Fruit fly (Drosophila melanogaster) whole organism, prepupa: ENCODE data around the gene mRpS30.
A peak's percentile ranks its signal among the peaks of the same experiment; 100 is the strongest.

Experiments
- CG10631 ChIP-seq: fragments of 200-800 bp; sonication (Bioruptor generic); optimal IDR thresholded peaks from 2 replicates; lab custom pipeline; 2016; ENCODE audit warnings: missing biosample characterization, missing genetic modification characterization
- CG11294 ChIP-seq: fragments of 200-800 bp; sonication (Bioruptor generic); IDR thresholded peaks from 2 replicates; pipeline ENCODE4 v1.3.6; 2022; ENCODE audit warnings: missing biosample characterization, missing genetic modification characterization
- CG11902 ChIP-seq: fragments of 200-800 bp; sonication (Bioruptor generic); optimal IDR thresholded peaks from 3 replicates; lab custom pipeline; 2016; ENCODE audit warnings: missing biosample characterization, missing genetic modification characterization
- CG15336 ChIP-seq: fragments of 200-800 bp; sonication (Bioruptor generic); IDR thresholded peaks from 2 replicates; pipeline ENCODE4 v1.3.6; 2022; ENCODE audit warnings: missing biosample characterization, missing genetic modification characterization
- CG1621 ChIP-seq: fragments of 200-800 bp; sonication (Bioruptor generic); optimal IDR thresholded peaks from 3 replicates; lab custom pipeline; 2018; ENCODE audit warnings: missing biosample characterization, mild to moderate bottlenecking, missing genetic modification characterization
- CG16779 ChIP-seq: fragments of 200-800 bp; sonication (Bioruptor generic); optimal IDR thresholded peaks from 3 replicates; lab custom pipeline; 2017; ENCODE audit warnings: missing biosample characterization, mild to moderate bottlenecking, missing genetic modification characterization
- CG31627 ChIP-seq: fragments of 200-800 bp; sonication (Bioruptor generic); optimal IDR thresholded peaks from 3 replicates; lab custom pipeline; 2016; ENCODE audit warnings: missing biosample characterization, missing genetic modification characterization
- CG32006 ChIP-seq: fragments of 200-800 bp; sonication (Bioruptor generic); optimal IDR thresholded peaks from 3 replicates; lab custom pipeline; 2017; ENCODE audit warnings: missing biosample characterization, mild to moderate bottlenecking, missing genetic modification characterization
- CG3919 ChIP-seq: fragments of 200-800 bp; sonication (Bioruptor generic); optimal IDR thresholded peaks from 3 replicates; lab custom pipeline; 2016; ENCODE audit warnings: missing biosample characterization, missing genetic modification characterization
- CG4318 ChIP-seq: fragments of 200-800 bp; sonication (Bioruptor generic); optimal IDR thresholded peaks from 3 replicates; lab custom pipeline; 2017; ENCODE audit warnings: missing biosample characterization, mild to moderate bottlenecking, missing genetic modification characterization
- CG6276 ChIP-seq: fragments of 200-800 bp; sonication (Bioruptor generic); optimal IDR thresholded peaks from 2 replicates; lab custom pipeline; 2017; ENCODE audit warnings: missing biosample characterization, mild to moderate bottlenecking, missing genetic modification characterization
- CG6792 ChIP-seq: fragments of 200-800 bp; sonication (Bioruptor generic); optimal IDR thresholded peaks from 3 replicates; lab custom pipeline; 2016; ENCODE audit warnings: missing biosample characterization, missing genetic modification characterization
- CG6854 ChIP-seq: fragments of 200-800 bp; sonication (Bioruptor generic); optimal IDR thresholded peaks from 2 replicates; lab custom pipeline; 2017; ENCODE audit warnings: missing biosample characterization, mild to moderate bottlenecking, missing genetic modification characterization
- CG7368 ChIP-seq: fragments of 200-800 bp; sonication (Bioruptor generic); optimal IDR thresholded peaks from 3 replicates; lab custom pipeline; 2016; ENCODE audit warnings: missing biosample characterization, missing genetic modification characterization
- CG8119 ChIP-seq: fragments of 200-800 bp; sonication (Bioruptor generic); IDR thresholded peaks from 3 replicates; pipeline ENCODE4 v1.3.6; 2022; ENCODE audit warnings: missing biosample characterization, missing genetic modification characterization
- CG8319 ChIP-seq: fragments of 200-800 bp; sonication (Bioruptor generic); optimal IDR thresholded peaks from 3 replicates; lab custom pipeline; 2016; ENCODE audit warnings: missing biosample characterization, missing genetic modification characterization
- CG9139 ChIP-seq: fragments of 200-800 bp; sonication (Bioruptor generic); optimal IDR thresholded peaks from 3 replicates; lab custom pipeline; 2017; ENCODE audit warnings: missing biosample characterization, mild to moderate bottlenecking, missing genetic modification characterization
- Eip75B ChIP-seq: fragments of 200-800 bp; sonication (Bioruptor generic); optimal IDR thresholded peaks from 3 replicates; lab custom pipeline; 2016; ENCODE audit warnings: missing biosample characterization, missing genetic modification characterization
- Eip78C ChIP-seq: fragments of 200-800 bp; sonication (Bioruptor generic); peaks from one replicate; lab custom pipeline; 2016; ENCODE audit warnings: missing biosample characterization, missing genetic modification characterization
- Eip93F ChIP-seq: fragments of 200-800 bp; sonication (Bioruptor generic); optimal IDR thresholded peaks from 2 replicates; lab custom pipeline; 2016; ENCODE audit warnings: missing biosample characterization, mild to moderate bottlenecking, missing genetic modification characterization
- Gug ChIP-seq: fragments of 200-800 bp; sonication (Bioruptor generic); IDR thresholded peaks from 2 replicates; pipeline ENCODE4 v1.3.6; 2022; ENCODE audit warnings: missing biosample characterization, missing genetic modification characterization
- Hr38 ChIP-seq: sonication (Bioruptor generic); optimal IDR thresholded peaks from 2 replicates; lab custom pipeline; 2016; ENCODE audit warnings: missing biosample characterization, missing genetic modification characterization
- Hr39 ChIP-seq: fragments of 200-800 bp; sonication (Bioruptor generic); optimal IDR thresholded peaks from 2 replicates; lab custom pipeline; 2016; ENCODE audit warnings: missing biosample characterization, missing genetic modification characterization
- Lpt ChIP-seq: fragments of 200-800 bp; sonication (Bioruptor generic); optimal IDR thresholded peaks from 3 replicates; lab custom pipeline; 2016; ENCODE audit warnings: missing biosample characterization, missing genetic modification characterization
- Met ChIP-seq: fragments of 200-800 bp; sonication (Bioruptor generic); optimal IDR thresholded peaks from 3 replicates; lab custom pipeline; 2016; ENCODE audit warnings: missing biosample characterization, missing genetic modification characterization
- OdsH ChIP-seq: fragments of 200-800 bp; sonication (Bioruptor generic); optimal IDR thresholded peaks from 3 replicates; lab custom pipeline; 2016; ENCODE audit warnings: missing biosample characterization, missing genetic modification characterization
- Sox102F ChIP-seq: fragments of 200-800 bp; sonication (Bioruptor generic); optimal IDR thresholded peaks from 2 replicates; lab custom pipeline; 2016; ENCODE audit warnings: missing biosample characterization, mild to moderate bottlenecking, missing genetic modification characterization
- Sox14 ChIP-seq: fragments of 200-800 bp; sonication (Bioruptor generic); optimal IDR thresholded peaks from 3 replicates; lab custom pipeline; 2016; ENCODE audit warnings: missing biosample characterization, missing genetic modification characterization
- dac ChIP-seq: fragments of 200-800 bp; sonication (Bioruptor generic); optimal IDR thresholded peaks from 2 replicates; lab custom pipeline; 2017; ENCODE audit warnings: missing biosample characterization, mild to moderate bottlenecking, missing genetic modification characterization
- dsx ChIP-seq: fragments of 200-800 bp; optimal IDR thresholded peaks from 3 replicates; lab custom pipeline; 2019; ENCODE audit warnings: missing biosample characterization, mild to moderate bottlenecking, missing genetic modification characterization, moderate library complexity; ENCODE audit not compliant: poor library complexity, severe bottlenecking
- eg ChIP-seq: fragments of 200-800 bp; sonication (Bioruptor generic); IDR thresholded peaks from 3 replicates; pipeline ENCODE4 v1.3.6; 2022; ENCODE audit warnings: missing biosample characterization, missing genetic modification characterization
- esn ChIP-seq: fragments of 200-800 bp; sonication (Bioruptor generic); optimal IDR thresholded peaks from 2 replicates; lab custom pipeline; 2016; ENCODE audit warnings: missing biosample characterization, mild to moderate bottlenecking, missing genetic modification characterization, moderate library complexity
- lz ChIP-seq: fragments of 200-800 bp; sonication (Bioruptor generic); optimal IDR thresholded peaks from 3 replicates; lab custom pipeline; 2016; ENCODE audit warnings: missing biosample characterization, missing genetic modification characterization
- net ChIP-seq: fragments of 200-800 bp; sonication (Bioruptor generic); optimal IDR thresholded peaks from 3 replicates; lab custom pipeline; 2016; ENCODE audit warnings: missing biosample characterization, missing genetic modification characterization
- pdm3 ChIP-seq: fragments of 200-800 bp; sonication (Bioruptor generic); optimal IDR thresholded peaks from 3 replicates; lab custom pipeline; 2016; ENCODE audit warnings: missing biosample characterization, missing genetic modification characterization
- salr ChIP-seq, 2 experiments: fragments of 200-800 bp; sonication (Bioruptor generic); optimal IDR thresholded peaks; 3 replicates each; lab custom pipeline; 2016 to 2018; ENCODE audit warnings: missing biosample characterization in 2 of 2, missing genetic modification characterization in 2 of 2, mild to moderate bottlenecking in 1 of 2
- ss ChIP-seq, 2 experiments: fragments of 200-800 bp; sonication (Bioruptor generic); optimal IDR thresholded peaks; 2 replicates in 1 of 2; 3 replicates in 1 of 2; lab custom pipeline; 2017 to 2018; ENCODE audit warnings: mild to moderate bottlenecking in 2 of 2, missing biosample characterization in 2 of 2, missing genetic modification characterization in 2 of 2, moderate library complexity in 1 of 2
- svp ChIP-seq: fragments of 200-800 bp; sonication (Bioruptor generic); peaks from one replicate; lab custom pipeline; 2016; ENCODE audit warnings: missing biosample characterization, missing genetic modification characterization
- topi ChIP-seq: fragments of 200-800 bp; sonication (Bioruptor generic); optimal IDR thresholded peaks from 3 replicates; lab custom pipeline; 2016; ENCODE audit warnings: missing biosample characterization, missing genetic modification characterization
- vri ChIP-seq: fragments of 200-800 bp; sonication (Bioruptor generic); optimal IDR thresholded peaks from 3 replicates; lab custom pipeline; 2016; ENCODE audit warnings: missing biosample characterization, mild to moderate bottlenecking, missing genetic modification characterization

mRpS30 gene

dm6 chrX:15772663-15773062, 13.2 kb upstream of the mRpS30 start, which contains the start of gene CG43672:
TSS of gene CG43672 (plus strand) at chrX:15772963.
- TF ChIP-seq dsx (GFP tag; lab: Kevin White, UChicago), result no peak
- no peak for TF ChIP-seq Lpt (GFP tag; lab: Kevin White, UChicago)
- TF ChIP-seq CG3919 (GFP tag; lab: Kevin White, UChicago), result no peak
- no peak for TF ChIP-seq OdsH (GFP tag; lab: Kevin White, UChicago)
- TF ChIP-seq Eip75B (GFP tag; lab: Kevin White, UChicago), result no peak
- no peak for TF ChIP-seq Hr38 (GFP tag; lab: Kevin White, UChicago)
- TF ChIP-seq CG31627 (GFP tag; lab: Kevin White, UChicago), result no peak

dm6 chrX:15778846-15779245, 7.0 kb upstream of the mRpS30 start, which contains the start of gene CG43673:
TSS of gene CG43673 (plus strand) at chrX:15779146.
- TF ChIP-seq CG15336 (GFP tag; lab: Robert Waterston, UW) (no peak), Hr39 (GFP tag; lab: Kevin White, UChicago) (no peak), Met (no peak), Eip75B (GFP tag; lab: Kevin White, UChicago) (no peak), CG8319 (no peak), CG6276 (GFP tag; lab: Kevin White, UChicago) (no peak)

dm6 chrX:15783610-15784009, 2.2 kb upstream of the mRpS30 start, which contains the start of gene Efhc1.1:
TSS of gene Efhc1.1 (minus strand) at chrX:15783710.
- TF ChIP-seq CG9139, result no peak
- TF ChIP-seq CG11902 (GFP tag; lab: Kevin White, UChicago), result no peak
- no peak for TF ChIP-seq CG32006
- no peak for TF ChIP-seq eg
- TF ChIP-seq Lpt (GFP tag; lab: Kevin White, UChicago), result no peak
- no peak for TF ChIP-seq Eip78C (GFP tag; lab: Kevin White, UChicago)

- TF ChIP-seq Gug (GFP tag; lab: Robert Waterston, UW) (no peak), CG1621 (tag; lab: Kevin White, UChicago) (peak; percentile 11)
These were observed 395 bp downstream of the mRpS30 start for dm6 chrX:15786242-15786641.

dm6 chrX:15788235-15789187, 2.7 kb downstream of the mRpS30 start, which contains the start of gene Rhp:
TSS of gene Rhp (plus strand) at chrX:15788897.
- TF ChIP-seq CG9139 (peak; percentile 69), CG8119 (GFP tag; lab: Robert Waterston, UW) (peak; percentile 29; the same call in 1 of the 3 replicates), ss (GFP tag; optimal IDR thresholded peaks at IDR 0.05; lab: Kevin White, UChicago) (peak in 1 of 2 experiments; percentile 65), eg (peak; percentile 47; the same call in 1 of the 3 replicates), CG16779 (no peak), esn (peak; percentile 54), Eip75B (GFP tag; lab: Kevin White, UChicago) (peak; percentile 40), CG6854 (GFP tag; lab: Kevin White, UChicago) (peak; percentile 83), CG6276 (GFP tag; lab: Kevin White, UChicago) (no peak), CG3919 (GFP tag; lab: Kevin White, UChicago) (peak; percentile 52), Eip93F (GFP tag; lab: Kevin White, UChicago) (no peak), CG4318 (GFP tag; lab: Kevin White, UChicago) (no peak), net (GFP tag; lab: Kevin White, UChicago) (no peak), CG11902 (GFP tag; lab: Kevin White, UChicago) (no peak), pdm3 (GFP tag; lab: Kevin White, UChicago) (peak; percentile 60), salr (GFP tag; optimal IDR thresholded peaks at IDR 0.05; lab: Kevin White, UChicago) (no peak), CG10631 (peak; percentile 72), OdsH (GFP tag; lab: Kevin White, UChicago) (peak; percentile 56), svp (no peak), topi (GFP tag; lab: Kevin White, UChicago) (peak; percentile 46), CG7368 (peak; percentile 74), Sox102F (no peak), Hr38 (GFP tag; lab: Kevin White, UChicago) (no peak), dac (GFP tag; lab: Kevin White, UChicago) (no peak), CG6792 (GFP tag; lab: Kevin White, UChicago) (peak; percentile 62), Sox14 (no peak), CG11294 (GFP tag; lab: Robert Waterston, UW) (no peak), vri (GFP tag; lab: Kevin White, UChicago) (peak; percentile 40), lz (GFP tag; lab: Kevin White, UChicago) (peak; percentile 40), CG15336 (GFP tag; lab: Robert Waterston, UW) (no peak), Lpt (GFP tag; lab: Kevin White, UChicago) (no peak)
